Worm (Caenorhabditis elegans) whole organism, mixed stage, embryonic: ENCODE data around the gene nlp-41.

ENCODE experiments used
- elt-3 ChIP-seq: fragments of 150-350 bp; optimal IDR thresholded peaks from 2 replicates; lab custom pipeline; 2014; ENCODE audit warnings: missing biosample characterization, missing genetic modification characterization
- hlh-1 ChIP-seq: fragments of 150-350 bp; optimal IDR thresholded peaks from 2 replicates; lab custom pipeline; 2014; ENCODE audit warnings: missing biosample characterization, missing genetic modification reagents, missing genetic modification characterization
- lin-13 ChIP-seq: fragments of 150-350 bp; optimal IDR thresholded peaks from 2 replicates; lab custom pipeline; 2014; ENCODE audit warnings: missing biosample characterization, missing genetic modification characterization
- pha-4 ChIP-seq: fragments of 150-350 bp; optimal IDR thresholded peaks from 2 replicates; lab custom pipeline; 2018; ENCODE audit warnings: missing biosample characterization, missing genetic modification reagents, missing genetic modification characterization

ce11 chrII:14540551-14540950 lies 10.2 kb upstream of the nlp-41 start:
- no peak for TF ChIP-seq hlh-1
- no peak for TF ChIP-seq elt-3 (tag; lab: Kevin White, UChicago)
- TF ChIP-seq lin-13, result no peak
- TF ChIP-seq pha-4 (tag; lab: Kevin White, UChicago), result no peak
